Fruit fly (Drosophila melanogaster) whole organism, embryonic: ENCODE results near the gene CG18213.

Source experiments
- ATbp ChIP-seq: fragments of 200-800 bp; sonication (Bioruptor generic); optimal IDR thresholded peaks from 2 replicates; lab custom pipeline; 2017; ENCODE audit warnings: missing biosample characterization, mild to moderate bottlenecking, missing genetic modification characterization, missing genetic modification reagents
- Ada2b ChIP-seq: fragments of 200-800 bp; sonication (Bioruptor generic); IDR thresholded peaks from 2 replicates; pipeline ENCODE4 v1.3.6; 2022; ENCODE audit warnings: missing biosample characterization, missing genetic modification characterization
- CG11504 ChIP-seq: fragments of 200-800 bp; sonication (Bioruptor generic); optimal IDR thresholded peaks from 3 replicates; lab custom pipeline; 2019; ENCODE audit warnings: missing biosample characterization, mild to moderate bottlenecking, missing genetic modification characterization, moderate library complexity
- CG11696 ChIP-seq: fragments of 200-800 bp; sonication (Bioruptor generic); IDR thresholded peaks from 2 replicates; pipeline ENCODE4 v1.3.6; 2022; ENCODE audit warnings: missing biosample characterization, missing genetic modification characterization
- CG12299 ChIP-seq: fragments of 200-800 bp; sonication (Bioruptor generic); optimal IDR thresholded peaks from 2 replicates; lab custom pipeline; 2018; ENCODE audit warnings: missing biosample characterization, mild to moderate bottlenecking, missing genetic modification characterization
- CG12659 ChIP-seq: fragments of 200-800 bp; sonication (Bioruptor generic); optimal IDR thresholded peaks from 3 replicates; lab custom pipeline; 2017; ENCODE audit warnings: mild to moderate bottlenecking, missing biosample characterization, missing genetic modification reagents, missing genetic modification characterization
- CG15601 ChIP-seq: fragments of 200-800 bp; sonication (Bioruptor generic); optimal IDR thresholded peaks from 3 replicates; lab custom pipeline; 2019; ENCODE audit warnings: missing biosample characterization, mild to moderate bottlenecking, missing genetic modification characterization, moderate library complexity
- CG1602 ChIP-seq: fragments of 200-800 bp; sonication (Bioruptor generic); optimal IDR thresholded peaks from 3 replicates; lab custom pipeline; 2016; ENCODE audit warnings: missing biosample characterization, missing genetic modification characterization
- CG3065 ChIP-seq: fragments of 200-800 bp; sonication (Bioruptor generic); optimal IDR thresholded peaks from 2 replicates; lab custom pipeline; 2016; ENCODE audit warnings: missing biosample characterization, missing genetic modification characterization
- CG32532 ChIP-seq: fragments of 200-800 bp; sonication (Bioruptor generic); IDR thresholded peaks from 2 replicates; pipeline ENCODE4 v1.3.6; 2022; ENCODE audit warnings: missing biosample characterization, missing genetic modification characterization
- CG4282 ChIP-seq: fragments of 200-800 bp; sonication (Bioruptor generic); optimal IDR thresholded peaks from 2 replicates; lab custom pipeline; 2016; ENCODE audit warnings: missing biosample characterization, missing genetic modification characterization
- CG4820 ChIP-seq: fragments of 200-800 bp; sonication (Bioruptor generic); optimal IDR thresholded peaks from 3 replicates; lab custom pipeline; 2016; ENCODE audit warnings: missing biosample characterization, missing genetic modification characterization
- CG6254 ChIP-seq: fragments of 200-800 bp; sonication (Bioruptor generic); optimal IDR thresholded peaks from 3 replicates; lab custom pipeline; 2017; ENCODE audit warnings: mild to moderate bottlenecking, missing biosample characterization, missing genetic modification reagents, missing genetic modification characterization
- CG7839 ChIP-seq: fragments of 200-800 bp; sonication (Bioruptor generic); optimal IDR thresholded peaks from 3 replicates; lab custom pipeline; 2018; ENCODE audit warnings: missing biosample characterization, mild to moderate bottlenecking, missing genetic modification characterization, moderate library complexity
- CG9609 ChIP-seq: fragments of 200-800 bp; sonication (Bioruptor generic); optimal IDR thresholded peaks from 3 replicates; lab custom pipeline; 2016; ENCODE audit warnings: missing biosample characterization, missing genetic modification characterization
- CHES-1-like ChIP-seq: fragments of 200-800 bp; sonication (Bioruptor generic); optimal IDR thresholded peaks from 2 replicates; lab custom pipeline; 2016; ENCODE audit warnings: missing biosample characterization, missing genetic modification characterization
- Camta ChIP-seq: fragments of 200-800 bp; sonication (Bioruptor generic); optimal IDR thresholded peaks from 2 replicates; lab custom pipeline; 2016; ENCODE audit warnings: missing biosample characterization, missing genetic modification characterization
- CkIIα-i1 ChIP-seq: fragments of 200-800 bp; sonication (Bioruptor generic); IDR thresholded peaks from 2 replicates; pipeline ENCODE4 v1.3.6; 2022; ENCODE audit warnings: missing biosample characterization, missing genetic modification characterization
- Eip74EF ChIP-seq, 2 experiments: fragments of 200-800 bp in 1 of 2; fragments of >200 bp in 1 of 2; sonication (Bioruptor generic) in 1 of 2; optimal IDR thresholded peaks; 2 replicates each; lab custom pipeline; 2017 to 2019; ENCODE audit warnings: missing biosample characterization in 2 of 2, missing genetic modification characterization in 2 of 2, mild to moderate bottlenecking in 1 of 2, moderate library complexity in 1 of 2
- Hmr ChIP-seq: fragments of 200-800 bp; sonication (Bioruptor generic); optimal IDR thresholded peaks from 3 replicates; lab custom pipeline; 2017; ENCODE audit warnings: mild to moderate bottlenecking, missing biosample characterization, missing genetic modification reagents, missing genetic modification characterization
- Hsf ChIP-seq: fragments of 200-800 bp; sonication (Bioruptor generic); optimal IDR thresholded peaks from 3 replicates; lab custom pipeline; 2016; ENCODE audit warnings: missing biosample characterization, missing genetic modification characterization
- Lpt ChIP-seq: fragments of >200 bp; optimal IDR thresholded peaks from 2 replicates; lab custom pipeline; 2018; ENCODE audit warnings: missing biosample characterization, missing genetic modification characterization
- Mrtf ChIP-seq: fragments of 200-800 bp; sonication (Bioruptor generic); IDR thresholded peaks from 3 replicates; pipeline ENCODE4 v1.3.6; 2022; ENCODE audit warnings: missing biosample characterization, missing genetic modification characterization
- Oli ChIP-seq: fragments of 200-800 bp; sonication (Bioruptor generic); optimal IDR thresholded peaks from 2 replicates; lab custom pipeline; 2018; ENCODE audit warnings: missing biosample characterization, mild to moderate bottlenecking, missing genetic modification characterization, moderate library complexity
- Six4 ChIP-seq: fragments of 200-800 bp; sonication (Bioruptor generic); optimal IDR thresholded peaks from 2 replicates; lab custom pipeline; 2016; ENCODE audit warnings: missing biosample characterization, missing genetic modification characterization
- Sry-β ChIP-seq: fragments of 200-800 bp; sonication (Bioruptor generic); optimal IDR thresholded peaks from 2 replicates; lab custom pipeline; 2018; ENCODE audit warnings: missing biosample characterization, mild to moderate bottlenecking, missing genetic modification characterization, moderate library complexity
- Sry-δ ChIP-seq: fragments of 200-800 bp; sonication (Bioruptor generic); optimal IDR thresholded peaks from 2 replicates; lab custom pipeline; 2016; ENCODE audit warnings: missing biosample characterization, missing genetic modification characterization
- Trl ChIP-seq, 3 experiments: fragments of >200 bp in 2 of 3; fragments of 200-800 bp in 1 of 3; sonication (Bioruptor generic) in 1 of 3; optimal IDR thresholded peaks; 2 replicates in 1 of 3; 3 replicates in 2 of 3; lab custom pipeline; 2016 to 2017; ENCODE audit warnings: missing biosample characterization in 1 of 3, missing genetic modification characterization in 1 of 3
- chm ChIP-seq: fragments of 200-800 bp; sonication (Bioruptor generic); IDR thresholded peaks from 2 replicates; pipeline ENCODE4 v1.3.6; 2022; ENCODE audit warnings: missing biosample characterization, missing genetic modification characterization
- fd102C ChIP-seq: fragments of 200-800 bp; sonication (Bioruptor generic); optimal IDR thresholded peaks from 2 replicates; lab custom pipeline; 2018; ENCODE audit warnings: missing biosample characterization, mild to moderate bottlenecking, missing genetic modification characterization, moderate library complexity
- fu2 ChIP-seq: fragments of 200-800 bp; sonication (Bioruptor generic); optimal IDR thresholded peaks from 2 replicates; lab custom pipeline; 2016; ENCODE audit warnings: missing biosample characterization, missing genetic modification characterization
- gcm2 ChIP-seq: fragments of 200-800 bp; sonication (Bioruptor generic); optimal IDR thresholded peaks from 2 replicates; lab custom pipeline; 2016; ENCODE audit warnings: missing biosample characterization, missing genetic modification characterization
- hth ChIP-seq: fragments of >200 bp; optimal IDR thresholded peaks from 2 replicates; lab custom pipeline; 2017; ENCODE audit warnings: inconsistent platforms
- lilli ChIP-seq: fragments of 200-800 bp; sonication (Bioruptor generic); optimal IDR thresholded peaks from 3 replicates; lab custom pipeline; 2016; ENCODE audit warnings: missing biosample characterization, missing genetic modification characterization
- lola ChIP-seq, 3 experiments: fragments of >200 bp in 2 of 3; fragments of 200-800 bp in 1 of 3; sonication (Bioruptor generic) in 1 of 3; optimal IDR thresholded peaks; 2 replicates each; lab custom pipeline; 2017 to 2019; ENCODE audit warnings: missing biosample characterization in 3 of 3, missing genetic modification characterization in 3 of 3, mild to moderate bottlenecking in 1 of 3, moderate library complexity in 1 of 3
- nau ChIP-seq: fragments of 200-800 bp; sonication (Bioruptor generic); optimal IDR thresholded peaks from 3 replicates; lab custom pipeline; 2017; ENCODE audit warnings: missing biosample characterization, mild to moderate bottlenecking, missing genetic modification characterization, missing genetic modification reagents
- otp ChIP-seq: fragments of 200-800 bp; sonication (Bioruptor generic); IDR thresholded peaks from 3 replicates; pipeline ENCODE4, ENCODE4 v1.3.6; 2022; ENCODE audit warnings: missing biosample characterization, missing genetic modification characterization
- peb ChIP-seq: fragments of 200-800 bp; sonication (Bioruptor generic); IDR thresholded peaks from 2 replicates; pipeline ENCODE4 v1.3.6; 2022; ENCODE audit warnings: missing biosample characterization, missing genetic modification characterization
- pnt ChIP-seq: fragments of 200-800 bp; sonication (Bioruptor generic); optimal IDR thresholded peaks from 3 replicates; lab custom pipeline; 2016; ENCODE audit warnings: missing biosample characterization, missing genetic modification characterization
- run ChIP-seq: fragments of 200-800 bp; sonication (Bioruptor generic); optimal IDR thresholded peaks from 3 replicates; lab custom pipeline; 2018; ENCODE audit warnings: missing biosample characterization, mild to moderate bottlenecking, missing genetic modification characterization
- salm ChIP-seq: fragments of 200-800 bp; sonication (Bioruptor generic); optimal IDR thresholded peaks from 2 replicates; lab custom pipeline; 2018; ENCODE audit warnings: missing biosample characterization, mild to moderate bottlenecking, missing genetic modification characterization
- sc ChIP-seq, 3 experiments: fragments of >200 bp in 2 of 3; fragments of 200-800 bp in 1 of 3; sonication (Bioruptor generic) in 1 of 3; optimal IDR thresholded peaks; 2 replicates in 2 of 3; 3 replicates in 1 of 3; lab custom pipeline; 2017; ENCODE audit warnings: mild to moderate bottlenecking in 1 of 3, missing biosample characterization in 1 of 3, missing genetic modification characterization in 1 of 3, missing genetic modification reagents in 1 of 3
- schlank ChIP-seq: fragments of 200-800 bp; sonication (Bioruptor generic); optimal IDR thresholded peaks from 2 replicates; lab custom pipeline; 2018; ENCODE audit warnings: missing biosample characterization, mild to moderate bottlenecking, missing genetic modification characterization
- sd ChIP-seq: fragments of 200-800 bp; sonication (Bioruptor generic); optimal IDR thresholded peaks from 3 replicates; lab custom pipeline; 2018; ENCODE audit warnings: missing biosample characterization, mild to moderate bottlenecking, missing genetic modification characterization, moderate library complexity
- sob ChIP-seq: fragments of 200-800 bp; sonication (Bioruptor generic); IDR thresholded peaks from 2 replicates; pipeline ENCODE4 v1.3.6; 2022; ENCODE audit warnings: missing biosample characterization, missing genetic modification characterization
- sqz ChIP-seq: fragments of 200-800 bp; sonication (Bioruptor generic); optimal IDR thresholded peaks from 3 replicates; lab custom pipeline; 2018; ENCODE audit warnings: missing biosample characterization, mild to moderate bottlenecking, missing genetic modification characterization
- twi ChIP-seq: fragments of 200-800 bp; optimal IDR thresholded peaks from 2 replicates; lab custom pipeline; 2019; ENCODE audit warnings: missing biosample characterization, mild to moderate bottlenecking, missing genetic modification characterization, moderate library complexity
- tx ChIP-seq: fragments of 200-800 bp; sonication (Bioruptor generic); optimal IDR thresholded peaks from 2 replicates; lab custom pipeline; 2016; ENCODE audit warnings: missing biosample characterization, missing genetic modification characterization
- vfl ChIP-seq: fragments of 200-800 bp; sonication (Bioruptor generic); optimal IDR thresholded peaks from 2 replicates; lab custom pipeline; 2016; ENCODE audit warnings: missing biosample characterization, missing genetic modification characterization
- yki ChIP-seq: fragments of >200 bp; optimal IDR thresholded peaks from 3 replicates; lab custom pipeline; 2018
- z ChIP-seq: fragments of 200-800 bp; sonication (Bioruptor generic); IDR thresholded peaks from 3 replicates; pipeline ENCODE4 v1.3.6; 2022; ENCODE audit warnings: missing biosample characterization, missing genetic modification characterization

The CG18213 gene

DNA sequence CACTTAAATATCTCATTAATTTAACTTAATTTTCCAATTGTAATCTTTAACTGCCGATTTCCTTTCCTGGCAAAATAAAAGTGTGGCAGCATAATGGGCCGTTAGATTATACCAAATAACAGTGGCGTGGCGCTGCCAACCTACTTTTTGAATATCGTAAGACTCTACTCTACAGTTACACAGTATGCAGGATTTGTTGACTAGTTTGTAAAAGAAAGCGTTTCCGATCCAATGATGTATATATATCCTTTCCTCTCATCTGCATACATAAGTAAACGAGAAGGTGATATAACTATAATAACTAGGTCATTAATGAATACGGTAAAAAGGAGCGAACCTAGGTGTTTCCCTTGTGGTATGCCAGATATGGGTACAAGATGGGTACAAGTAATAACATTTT is 48.2 kb downstream of the CG18213 start, which contains the start of gene EMC2B (continued):
- TF ChIP-seq CG12659 (peak; percentile 65), Hmr (peak; percentile 49), CG11696 (GFP tag; lab: Robert Waterston, UW) (no peak), sc (optimal IDR thresholded peaks at IDR 0.05; lab: Kevin White, UChicago) (no peak), sc (GFP tag; optimal IDR thresholded peaks at IDR 0.05; lab: Kevin White, UChicago) (no peak), CG9609 (GFP tag; lab: Kevin White, UChicago) (peak; percentile 41), Lpt (no peak), run (tag; lab: Kevin White, UChicago) (no peak), peb (GFP tag; lab: Robert Waterston, UW) (no peak), CG12299 (tag; lab: Kevin White, UChicago) (no peak), Ada2b (GFP tag; lab: Robert Waterston, UW) (no peak), CG1602 (GFP tag; lab: Kevin White, UChicago) (no peak), CG7839 (peak; percentile 59), gcm2 (no peak), Sry-β (GFP tag; lab: Kevin White, UChicago) (no peak), Trl (optimal IDR thresholded peaks at IDR 0.05; lab: Kevin White, UChicago) (no peak), Trl (GFP tag; optimal IDR thresholded peaks at IDR 0.05; lab: Kevin White, UChicago) (peak; percentile 42), tx (peak; percentile 13), sd (no peak), pnt (GFP tag; lab: Kevin White, UChicago) (peak; percentile 64), Camta (GFP tag; lab: Kevin White, UChicago) (no peak), fd102C (no peak), CG4282 (GFP tag; lab: Kevin White, UChicago) (no peak), CG15601 (no peak), salm (tag; lab: Kevin White, UChicago) (no peak), sob (GFP tag; lab: Robert Waterston, UW) (no peak), yki (lab: Kevin White, UChicago) (no peak), Oli (tag; lab: Kevin White, UChicago) (peak; percentile 34), CG32532 (GFP tag; lab: Robert Waterston, UW) (no peak), otp (no peak), CG11504 (tag; lab: Kevin White, UChicago) (peak; percentile 45), chm (GFP tag; lab: Robert Waterston, UW) (no peak), twi (no peak), ATbp (no peak), lilli (peak; percentile 63), nau (no peak), Eip74EF (GFP tag; optimal IDR thresholded peaks at IDR 0.05; lab: Kevin White, UChicago) (no peak), CG6254 (GFP tag; lab: Kevin White, UChicago) (no peak), fu2 (GFP tag; lab: Kevin White, UChicago) (no peak), CG3065 (GFP tag; lab: Kevin White, UChicago) (no peak), z (no peak), Mrtf (GFP tag; lab: Robert Waterston, UW) (no peak), Sry-δ (GFP tag; lab: Kevin White, UChicago) (no peak), CHES-1-like (GFP tag; lab: Kevin White, UChicago) (no peak), CG4820 (no peak), sqz (GFP tag; lab: Kevin White, UChicago) (no peak), lola (GFP tag; optimal IDR thresholded peaks at IDR 0.05; lab: Kevin White, UChicago) (peak in 1 of 3 experiments; percentile 16), CkIIα-i1 (GFP tag; lab: Robert Waterston, UW) (no peak), vfl (GFP tag; lab: Kevin White, UChicago) (peak; percentile 49), Hsf (GFP tag; lab: Kevin White, UChicago) (peak; percentile 53), hth (lab: Kevin White, UChicago) (no peak), schlank (tag; lab: Kevin White, UChicago) (no peak), Six4 (GFP tag; lab: Kevin White, UChicago) (no peak)
